Fruit fly (Drosophila melanogaster) Kc167 (cell line): ENCODE data around the gene mthl15.

Experiments
- Sin3A ChIP-seq: fragments of >200 bp; optimal IDR thresholded peaks from 2 replicates; lab custom pipeline; 2018; ENCODE audit warnings: missing external identifiers
- h ChIP-seq: fragments of >200 bp; optimal IDR thresholded peaks from 3 replicates; lab custom pipeline; 2018; ENCODE audit warnings: missing external identifiers
- insv ChIP-seq: fragments of >200 bp; optimal IDR thresholded peaks from 3 replicates; lab custom pipeline; 2018; ENCODE audit warnings: missing external identifiers

DNA sequence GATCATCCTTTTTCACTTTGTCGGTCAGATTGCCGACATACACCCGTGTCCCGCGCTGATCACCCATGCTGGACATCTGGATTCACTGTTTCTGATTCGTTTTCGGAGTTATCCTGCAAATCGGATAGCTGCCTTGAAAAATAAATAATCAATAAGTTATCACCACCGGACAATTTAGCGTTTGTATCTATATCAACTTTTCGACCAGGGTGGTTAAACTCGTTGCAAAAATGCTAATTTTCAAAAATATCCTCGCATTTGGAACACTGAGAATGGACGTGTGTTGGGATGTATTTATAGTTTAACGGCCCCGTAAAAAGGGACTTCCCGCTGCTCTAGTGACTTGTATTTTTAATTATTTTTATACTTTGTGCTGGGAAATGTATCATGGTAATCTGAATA lies 25.2 kb upstream of the mthl15 start, which contains the start of gene Rsf1:
- no peak for TF ChIP-seq h (lab: Kevin White, UChicago)
- no peak for TF ChIP-seq insv (lab: Kevin White, UChicago)
- TF ChIP-seq Sin3A, result no peak
